Worm (Caenorhabditis elegans) whole organism, mixed stage, embryonic: ENCODE data around the gene zip-11.

Experiments
- M03D4.4 ChIP-seq: sonication (generic microtip); optimal IDR thresholded peaks from 2 replicates; lab custom pipeline; 2017; ENCODE audit warnings: mild to moderate bottlenecking, missing genetic modification characterization, missing compliant biosample characterization
- bed-3 ChIP-seq: fragments of 200-800 bp; sonication (Bioruptor generic); optimal IDR thresholded peaks from 3 replicates; lab custom pipeline; 2018; ENCODE audit warnings: mild to moderate bottlenecking, missing genetic modification characterization, moderate library complexity, missing compliant biosample characterization
- blmp-1 ChIP-seq: fragments of 150-350 bp; optimal IDR thresholded peaks from 2 replicates; lab custom pipeline; 2014; ENCODE audit warnings: missing biosample characterization, missing genetic modification characterization
- ceh-39 ChIP-seq: fragments of 150-350 bp; optimal IDR thresholded peaks from 2 replicates; lab custom pipeline; 2014; ENCODE audit warnings: missing biosample characterization, missing genetic modification characterization
- ceh-43 ChIP-seq: fragments of 200-800 bp; sonication (Bioruptor generic); optimal IDR thresholded peaks from 2 replicates; lab custom pipeline; 2018; ENCODE audit warnings: mild to moderate bottlenecking, missing genetic modification characterization, moderate library complexity, missing compliant biosample characterization
- ceh-83 ChIP-seq: fragments of 200-800 bp; sonication (Bioruptor generic); optimal IDR thresholded peaks from 2 replicates; lab custom pipeline; 2018; ENCODE audit warnings: mild to moderate bottlenecking, missing genetic modification characterization, missing compliant biosample characterization
- ces-1 ChIP-seq: fragments of 150-350 bp; optimal IDR thresholded peaks from 2 replicates; lab custom pipeline; 2014; ENCODE audit warnings: missing biosample characterization, missing genetic modification reagents, missing genetic modification characterization
- cnd-1 ChIP-seq: fragments of 200-800 bp; sonication (Bioruptor generic); optimal IDR thresholded peaks from 2 replicates; lab custom pipeline; 2018; ENCODE audit warnings: mild to moderate bottlenecking, missing genetic modification characterization, missing compliant biosample characterization
- drap-1 ChIP-seq: fragments of 200-800 bp; sonication (Bioruptor generic); optimal IDR thresholded peaks from 3 replicates; lab custom pipeline; 2018; ENCODE audit warnings: mild to moderate bottlenecking, missing genetic modification characterization, missing compliant biosample characterization
- elt-1 ChIP-seq: sonication (generic microtip); optimal IDR thresholded peaks from 2 replicates; lab custom pipeline; 2017; ENCODE audit warnings: missing genetic modification characterization, mild to moderate bottlenecking, missing compliant biosample characterization, antibody characterized with exemption, moderate library complexity, borderline replicate concordance; ENCODE audit not compliant: insufficient read depth
- elt-3 ChIP-seq: fragments of 150-350 bp; optimal IDR thresholded peaks from 2 replicates; lab custom pipeline; 2014; ENCODE audit warnings: missing biosample characterization, missing genetic modification characterization
- flh-1 ChIP-seq: fragments of 200-800 bp; sonication (Bioruptor generic); optimal IDR thresholded peaks from 2 replicates; lab custom pipeline; 2018; ENCODE audit warnings: mild to moderate bottlenecking, missing genetic modification characterization, moderate library complexity, missing compliant biosample characterization
- ham-2 ChIP-seq: fragments of 200-800 bp; sonication (Bioruptor generic); optimal IDR thresholded peaks from 2 replicates; lab custom pipeline; 2018; ENCODE audit warnings: mild to moderate bottlenecking, missing genetic modification characterization, missing compliant biosample characterization
- hlh-1 ChIP-seq: fragments of 150-350 bp; optimal IDR thresholded peaks from 2 replicates; lab custom pipeline; 2014; ENCODE audit warnings: missing biosample characterization, missing genetic modification reagents, missing genetic modification characterization
- lin-13 ChIP-seq: fragments of 150-350 bp; optimal IDR thresholded peaks from 2 replicates; lab custom pipeline; 2014; ENCODE audit warnings: missing biosample characterization, missing genetic modification characterization
- lin-32 ChIP-seq: fragments of 200-800 bp; sonication (Bioruptor generic); optimal IDR thresholded peaks from 2 replicates; lab custom pipeline; 2018; ENCODE audit warnings: mild to moderate bottlenecking, missing genetic modification characterization, missing compliant biosample characterization
- lsy-2 ChIP-seq: fragments of 150-350 bp; optimal IDR thresholded peaks from 2 replicates; lab custom pipeline; 2014; ENCODE audit warnings: missing biosample characterization, missing genetic modification characterization
- mab-5 ChIP-seq: fragments of 150-350 bp; optimal IDR thresholded peaks from 2 replicates; lab custom pipeline; 2014; ENCODE audit warnings: missing biosample characterization, missing genetic modification characterization
- mep-1 ChIP-seq: fragments of 150-350 bp; optimal IDR thresholded peaks from 2 replicates; lab custom pipeline; 2017; ENCODE audit warnings: missing biosample characterization, missing genetic modification reagents, missing genetic modification characterization, inconsistent platforms
- mls-2 ChIP-seq: sonication (generic microtip); optimal IDR thresholded peaks from 2 replicates; lab custom pipeline; 2016; ENCODE audit warnings: mild to moderate bottlenecking, missing genetic modification characterization, moderate library complexity, missing compliant biosample characterization
- nhr-12 ChIP-seq: fragments of 150-350 bp; optimal IDR thresholded peaks from 2 replicates; lab custom pipeline; 2014; ENCODE audit warnings: missing biosample characterization, missing genetic modification characterization
- nhr-2 ChIP-seq: fragments of 150-350 bp; optimal IDR thresholded peaks from 2 replicates; lab custom pipeline; 2014; ENCODE audit warnings: missing biosample characterization, missing genetic modification characterization
- nhr-237 ChIP-seq: fragments of 150-350 bp; optimal IDR thresholded peaks from 2 replicates; lab custom pipeline; 2014; ENCODE audit warnings: missing biosample characterization, missing genetic modification characterization
- nhr-28 ChIP-seq: fragments of 150-350 bp; optimal IDR thresholded peaks from 2 replicates; lab custom pipeline; 2014; ENCODE audit warnings: missing biosample characterization, missing genetic modification characterization
- nhr-76 ChIP-seq: sonication (generic microtip); optimal IDR thresholded peaks from 2 replicates; lab custom pipeline; 2017; ENCODE audit warnings: missing biosample characterization, missing genetic modification characterization
- pha-4 ChIP-seq: fragments of 150-350 bp; optimal IDR thresholded peaks from 2 replicates; lab custom pipeline; 2018; ENCODE audit warnings: missing biosample characterization, missing genetic modification reagents, missing genetic modification characterization
- sem-2 ChIP-seq: fragments of 200-800 bp; sonication (Bioruptor generic); optimal IDR thresholded peaks from 2 replicates; lab custom pipeline; 2018; ENCODE audit warnings: mild to moderate bottlenecking, missing genetic modification characterization, missing compliant biosample characterization
- snpc-4 ChIP-seq: fragments of 150-350 bp; optimal IDR thresholded peaks from 2 replicates; lab custom pipeline; 2014; ENCODE audit warnings: missing biosample characterization, missing genetic modification characterization
- sptf-1 ChIP-seq: sonication (generic microtip); optimal IDR thresholded peaks from 2 replicates; lab custom pipeline; 2017; ENCODE audit warnings: mild to moderate bottlenecking, missing genetic modification characterization, moderate library complexity, missing compliant biosample characterization
- tbx-8 ChIP-seq: fragments of 200-800 bp; sonication (Bioruptor generic); optimal IDR thresholded peaks from 2 replicates; lab custom pipeline; 2018; ENCODE audit warnings: mild to moderate bottlenecking, missing genetic modification characterization, moderate library complexity, missing compliant biosample characterization
- unc-120 ChIP-seq: sonication (generic microtip); optimal IDR thresholded peaks from 2 replicates; lab custom pipeline; 2017; ENCODE audit warnings: missing genetic modification characterization, missing compliant biosample characterization; ENCODE audit not compliant: poor library complexity, severe bottlenecking
- unc-39 ChIP-seq: fragments of 150-350 bp; optimal IDR thresholded peaks from 2 replicates; lab custom pipeline; 2014; ENCODE audit warnings: missing biosample characterization, missing genetic modification characterization
- unc-62 ChIP-seq: fragments of 150-350 bp; optimal IDR thresholded peaks from 2 replicates; lab custom pipeline; 2014; ENCODE audit warnings: missing biosample characterization, missing genetic modification reagents, missing genetic modification characterization
- zip-8 ChIP-seq: fragments of 150-350 bp; optimal IDR thresholded peaks from 2 replicates; lab custom pipeline; 2014; ENCODE audit warnings: missing biosample characterization, missing genetic modification characterization
- ztf-11 ChIP-seq: fragments of 150-350 bp; optimal IDR thresholded peaks from 2 replicates; lab custom pipeline; 2014; ENCODE audit warnings: missing biosample characterization, missing genetic modification characterization

The zip-11 gene

DNA sequence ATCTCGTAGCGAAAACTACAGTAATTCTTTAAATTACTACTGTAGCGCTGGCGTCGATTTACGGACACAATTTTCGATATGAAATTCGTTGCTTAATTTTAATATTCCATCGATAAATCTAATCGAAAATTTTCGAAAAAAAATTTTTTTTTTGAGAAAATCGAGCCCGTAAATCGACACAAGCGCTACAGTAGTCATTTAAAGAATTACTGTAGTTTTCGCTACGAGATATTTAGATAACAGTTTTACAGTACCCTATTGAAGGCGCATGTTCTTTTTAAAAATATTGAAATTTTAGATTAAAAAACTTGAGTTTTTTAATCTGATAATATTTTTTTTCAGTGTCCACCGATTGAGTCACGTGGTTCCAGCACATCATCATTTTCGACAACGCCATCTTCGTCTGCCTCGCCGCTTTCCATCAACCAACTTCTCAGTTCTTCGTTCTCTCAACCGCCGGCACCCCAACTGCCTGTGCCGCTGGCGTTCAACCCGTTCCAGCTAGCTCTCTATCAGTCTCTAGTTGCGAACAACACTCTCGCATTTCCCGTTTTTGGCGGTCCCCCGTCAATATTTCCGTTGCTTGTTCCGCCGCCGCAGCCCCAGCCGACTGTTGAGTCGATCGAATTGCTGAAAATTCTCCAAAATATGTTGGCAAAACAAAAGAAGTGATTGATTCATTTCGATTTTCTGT is 17.1 kb upstream of the zip-11 start:
- TF ChIP-seq pha-4 (tag; lab: Kevin White, UChicago) (no peak), snpc-4 (no peak), bed-3 (GFP tag; lab: Kevin White, UChicago) (no peak), mep-1 (tag; lab: Kevin White, UChicago) (no peak), ceh-43 (GFP tag; lab: Kevin White, UChicago) (no peak), lsy-2 (tag; lab: Kevin White, UChicago) (no peak), blmp-1 (tag; lab: Kevin White, UChicago) (no peak), hlh-1 (tag; lab: Kevin White, UChicago) (no peak), elt-1 (tag; lab: Kevin White, UChicago) (no peak), sptf-1 (tag; lab: Kevin White, UChicago) (no peak), mab-5 (tag; lab: Kevin White, UChicago) (no peak), sem-2 (GFP tag; lab: Kevin White, UChicago) (no peak), ztf-11 (tag; lab: Kevin White, UChicago) (no peak), nhr-12 (tag; lab: Kevin White, UChicago) (no peak), M03D4.4 (tag; lab: Kevin White, UChicago) (no peak), tbx-8 (GFP tag; lab: Kevin White, UChicago) (no peak), ham-2 (GFP tag; lab: Kevin White, UChicago) (no peak), zip-8 (tag; lab: Kevin White, UChicago) (no peak), elt-3 (tag; lab: Kevin White, UChicago) (no peak)

DNA sequence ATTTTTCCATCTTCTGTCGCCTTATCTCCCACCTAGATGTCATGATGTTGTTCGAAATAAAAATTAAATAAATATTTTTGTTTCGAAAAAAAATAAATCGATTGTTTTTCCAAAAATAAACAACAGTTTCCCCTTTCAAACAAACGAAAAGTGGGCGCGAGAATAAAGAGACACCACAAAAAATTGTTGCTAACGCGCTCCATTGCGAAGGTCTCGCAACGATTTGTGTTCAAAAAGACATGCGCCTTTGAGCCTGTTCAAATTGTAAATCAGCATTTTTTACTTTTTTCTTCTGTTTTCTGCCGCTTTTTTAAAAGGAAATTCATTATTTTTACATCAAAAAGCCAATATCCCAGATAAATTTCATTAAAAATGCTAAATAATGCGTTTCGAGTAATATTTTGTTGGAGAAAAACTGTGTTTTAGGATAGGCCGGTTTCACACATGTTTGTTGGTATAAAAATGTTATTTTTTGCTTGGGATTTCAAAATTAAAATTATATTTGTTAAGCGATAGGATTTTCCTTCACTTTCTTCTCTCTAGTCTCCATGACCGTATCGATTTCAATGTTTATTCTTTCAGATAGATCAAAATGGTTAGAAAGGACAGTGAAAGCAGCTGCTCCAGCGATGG is 16.4 kb upstream of the zip-11 start, which contains the start of gene W08E12.7:
Gene W08E12.7, plus strand, starts transcription at position 583 of the 633 bp plus-strand sequence.
- TF ChIP-seq lin-32, result no peak
- TF ChIP-seq nhr-2 (tag; lab: Kevin White, UChicago), result no peak
- no peak for TF ChIP-seq unc-39 (tag; lab: Kevin White, UChicago)
- peak; percentile 36 for TF ChIP-seq drap-1 (GFP tag; lab: Kevin White, UChicago)
- no peak for TF ChIP-seq snpc-4
- TF ChIP-seq elt-1 (tag; lab: Kevin White, UChicago), result no peak
- peak; percentile 77 for TF ChIP-seq cnd-1 (tag; lab: Kevin White, UChicago)
- TF ChIP-seq flh-1 (GFP tag; lab: Kevin White, UChicago), result no peak
- TF ChIP-seq M03D4.4 (tag; lab: Kevin White, UChicago), result peak; percentile 69
- no peak for TF ChIP-seq elt-3 (tag; lab: Kevin White, UChicago)
- peak; percentile 84 for TF ChIP-seq hlh-1 (tag; lab: Kevin White, UChicago)
- peak; percentile 96 for TF ChIP-seq nhr-237 (tag; lab: Kevin White, UChicago)
- no peak for TF ChIP-seq ces-1
- TF ChIP-seq sem-2 (GFP tag; lab: Kevin White, UChicago), result no peak
- TF ChIP-seq lsy-2 (tag; lab: Kevin White, UChicago), result peak; percentile 91
- TF ChIP-seq ceh-83 (GFP tag; lab: Kevin White, UChicago), result peak; percentile 25
- TF ChIP-seq bed-3 (GFP tag; lab: Kevin White, UChicago), result peak; percentile 28
- peak; percentile 40 for TF ChIP-seq ceh-43 (GFP tag; lab: Kevin White, UChicago)
- TF ChIP-seq nhr-76 (tag; lab: Kevin White, UChicago), result no peak
- TF ChIP-seq tbx-8 (GFP tag; lab: Kevin White, UChicago), result peak; percentile 25
- TF ChIP-seq blmp-1 (tag; lab: Kevin White, UChicago), result peak; percentile 45
- peak; percentile 53 for TF ChIP-seq mls-2 (tag; lab: Kevin White, UChicago)
- TF ChIP-seq sptf-1 (tag; lab: Kevin White, UChicago), result peak; percentile 82
- peak; percentile 99 for TF ChIP-seq mep-1 (tag; lab: Kevin White, UChicago)
- no peak for TF ChIP-seq ham-2 (GFP tag; lab: Kevin White, UChicago)
- TF ChIP-seq nhr-12 (tag; lab: Kevin White, UChicago), result no peak
- TF ChIP-seq nhr-28 (tag; lab: Kevin White, UChicago), result peak; percentile 25
- TF ChIP-seq unc-120 (tag; lab: Kevin White, UChicago), result peak; percentile 51
- TF ChIP-seq lin-13 (tag; lab: Kevin White, UChicago), result peak; percentile 95
- TF ChIP-seq ztf-11 (tag; lab: Kevin White, UChicago), result no peak
- TF ChIP-seq zip-8 (tag; lab: Kevin White, UChicago), result no peak
- TF ChIP-seq ceh-39 (tag; lab: Kevin White, UChicago), result peak; percentile 77
- peak; percentile 46 for TF ChIP-seq mab-5 (tag; lab: Kevin White, UChicago)
- TF ChIP-seq pha-4 (tag; lab: Kevin White, UChicago), result peak; percentile 89
- TF ChIP-seq unc-62 (GFP tag; lab: Kevin White, UChicago), result peak; percentile 51
